Fruit fly (Drosophila melanogaster) whole organism, embryonic: ENCODE results near the gene IRSp53.

Source experiments
- Aef1 ChIP-seq: fragments of 200-800 bp; sonication (Bioruptor generic); IDR thresholded peaks from 3 replicates; pipeline ENCODE4 v1.3.6; 2022; ENCODE audit warnings: missing biosample characterization, missing genetic modification characterization
- Asciz ChIP-seq: fragments of 200-800 bp; sonication (Bioruptor generic); optimal IDR thresholded peaks from 2 replicates; lab custom pipeline; 2017; ENCODE audit warnings: missing biosample characterization, mild to moderate bottlenecking, missing genetic modification characterization, missing genetic modification reagents
- C15 ChIP-seq: fragments of 200-800 bp; sonication (Bioruptor generic); IDR thresholded peaks from 3 replicates; pipeline ENCODE4 v1.3.6; 2022; ENCODE audit warnings: missing biosample characterization, missing genetic modification characterization
- CG10543 ChIP-seq: fragments of 200-800 bp; sonication (Bioruptor generic); optimal IDR thresholded peaks from 3 replicates; lab custom pipeline; 2017; ENCODE audit warnings: missing biosample characterization, mild to moderate bottlenecking, missing genetic modification characterization, moderate library complexity
- CG11093 ChIP-seq: fragments of 200-800 bp; sonication (Bioruptor generic); IDR thresholded peaks from 3 replicates; pipeline ENCODE4 v1.3.6; 2022; ENCODE audit warnings: missing biosample characterization, missing genetic modification characterization
- CG12659 ChIP-seq: fragments of 200-800 bp; sonication (Bioruptor generic); optimal IDR thresholded peaks from 3 replicates; lab custom pipeline; 2017; ENCODE audit warnings: mild to moderate bottlenecking, missing biosample characterization, missing genetic modification reagents, missing genetic modification characterization
- CG13624 ChIP-seq: fragments of 200-800 bp; sonication (Bioruptor generic); optimal IDR thresholded peaks from 2 replicates; lab custom pipeline; 2016; ENCODE audit warnings: missing biosample characterization, missing genetic modification characterization
- CG13894 ChIP-seq: fragments of 200-800 bp; sonication (Bioruptor generic); optimal IDR thresholded peaks from 3 replicates; lab custom pipeline; 2018; ENCODE audit warnings: missing biosample characterization, mild to moderate bottlenecking, missing genetic modification characterization, moderate library complexity
- CG14050 ChIP-seq: fragments of 200-800 bp; sonication (Bioruptor generic); IDR thresholded peaks from 3 replicates; pipeline ENCODE4 v1.3.6; 2022; ENCODE audit warnings: missing biosample characterization, missing genetic modification characterization
- CG14667 ChIP-seq: fragments of 200-800 bp; sonication (Bioruptor generic); IDR thresholded peaks from 2 replicates; pipeline ENCODE4 v1.3.6; 2022; ENCODE audit warnings: missing biosample characterization, missing genetic modification characterization
- CG14965 ChIP-seq: fragments of 200-800 bp; sonication (Bioruptor generic); optimal IDR thresholded peaks from 2 replicates; lab custom pipeline; 2016; ENCODE audit warnings: missing biosample characterization, missing genetic modification characterization, borderline replicate concordance
- CG15514 ChIP-seq: fragments of 200-800 bp; sonication (Bioruptor generic); optimal IDR thresholded peaks from 3 replicates; lab custom pipeline; 2017; ENCODE audit warnings: missing biosample characterization, missing genetic modification characterization, mild to moderate bottlenecking, moderate library complexity, missing genetic modification reagents
- CG17361 ChIP-seq: fragments of 200-800 bp; sonication (Bioruptor generic); IDR thresholded peaks from 3 replicates; pipeline ENCODE4 v1.3.6; 2022; ENCODE audit warnings: missing biosample characterization, missing genetic modification characterization
- CG17829 ChIP-seq: fragments of 200-800 bp; optimal IDR thresholded peaks from 2 replicates; lab custom pipeline; 2019; ENCODE audit warnings: missing biosample characterization, mild to moderate bottlenecking, missing genetic modification characterization, moderate library complexity
- CG18262 ChIP-seq: fragments of 200-800 bp; optimal IDR thresholded peaks from 3 replicates; lab custom pipeline; 2019; ENCODE audit warnings: missing biosample characterization, mild to moderate bottlenecking, missing genetic modification characterization, moderate library complexity
- CG2678 ChIP-seq: fragments of 200-800 bp; sonication (Bioruptor generic); optimal IDR thresholded peaks from 3 replicates; lab custom pipeline; 2019; ENCODE audit warnings: missing biosample characterization, mild to moderate bottlenecking, missing genetic modification characterization, moderate library complexity
- CG33213 ChIP-seq: fragments of 200-800 bp; sonication (Bioruptor generic); optimal IDR thresholded peaks from 3 replicates; lab custom pipeline; 2016; ENCODE audit warnings: missing biosample characterization, missing genetic modification characterization
- CG4282 ChIP-seq: fragments of 200-800 bp; sonication (Bioruptor generic); optimal IDR thresholded peaks from 2 replicates; lab custom pipeline; 2016; ENCODE audit warnings: missing biosample characterization, missing genetic modification characterization
- CG7271 ChIP-seq: fragments of 200-800 bp; sonication (Bioruptor generic); optimal IDR thresholded peaks from 2 replicates; lab custom pipeline; 2018; ENCODE audit warnings: missing biosample characterization, mild to moderate bottlenecking, missing genetic modification characterization, moderate library complexity
- CG8924 ChIP-seq: fragments of 200-800 bp; optimal IDR thresholded peaks from 3 replicates; lab custom pipeline; 2019; ENCODE audit warnings: missing biosample characterization, mild to moderate bottlenecking, missing genetic modification characterization, moderate library complexity
- CG9797 ChIP-seq: fragments of 200-800 bp; sonication (Bioruptor generic); optimal IDR thresholded peaks from 3 replicates; lab custom pipeline; 2018; ENCODE audit warnings: missing biosample characterization, mild to moderate bottlenecking, missing genetic modification characterization
- Dip3 ChIP-seq: fragments of 200-800 bp; sonication (Bioruptor generic); optimal IDR thresholded peaks from 3 replicates; lab custom pipeline; 2016; ENCODE audit warnings: missing biosample characterization, missing genetic modification characterization
- Dp ChIP-seq: fragments of 200-800 bp; sonication (Bioruptor generic); optimal IDR thresholded peaks from 2 replicates; lab custom pipeline; 2018; ENCODE audit warnings: missing biosample characterization, mild to moderate bottlenecking, missing genetic modification characterization, moderate library complexity
- Hand ChIP-seq: fragments of 200-800 bp; sonication (Bioruptor generic); optimal IDR thresholded peaks from 2 replicates; lab custom pipeline; 2017; ENCODE audit warnings: mild to moderate bottlenecking, missing biosample characterization, missing genetic modification reagents, missing genetic modification characterization
- Hr51 ChIP-seq, 2 experiments: fragments of 200-800 bp; sonication (Bioruptor generic); optimal IDR thresholded peaks; 2 replicates in 1 of 2; 3 replicates in 1 of 2; lab custom pipeline; 2016 to 2018; ENCODE audit warnings: missing biosample characterization in 2 of 2, missing genetic modification characterization in 2 of 2, mild to moderate bottlenecking in 1 of 2, moderate library complexity in 1 of 2
- Nf-YA ChIP-seq: fragments of 200-800 bp; sonication (Bioruptor generic); IDR thresholded peaks from 2 replicates; pipeline ENCODE4 v1.3.6; 2022; ENCODE audit warnings: missing biosample characterization, missing genetic modification characterization
- Trl ChIP-seq, 3 experiments: fragments of >200 bp in 2 of 3; fragments of 200-800 bp in 1 of 3; sonication (Bioruptor generic) in 1 of 3; optimal IDR thresholded peaks; 2 replicates in 1 of 3; 3 replicates in 2 of 3; lab custom pipeline; 2016 to 2017; ENCODE audit warnings: missing biosample characterization in 1 of 3, missing genetic modification characterization in 1 of 3
- Xbp1 ChIP-seq: fragments of 200-800 bp; sonication (Bioruptor generic); optimal IDR thresholded peaks from 3 replicates; lab custom pipeline; 2016; ENCODE audit warnings: missing biosample characterization, mild to moderate bottlenecking, missing genetic modification characterization
- bab2 ChIP-seq: fragments of 200-800 bp; sonication (Bioruptor generic); optimal IDR thresholded peaks from 2 replicates; lab custom pipeline; 2016; ENCODE audit warnings: missing biosample characterization, missing genetic modification characterization
- cad ChIP-seq: fragments of >200 bp; optimal IDR thresholded peaks from 2 replicates; lab custom pipeline; 2017; ENCODE audit warnings: missing biosample characterization, missing genetic modification characterization
- cwo ChIP-seq: fragments of 200-800 bp; sonication (Bioruptor generic); optimal IDR thresholded peaks from 3 replicates; lab custom pipeline; 2017; ENCODE audit warnings: missing biosample characterization, missing genetic modification characterization, mild to moderate bottlenecking, moderate library complexity, missing genetic modification reagents
- dysf ChIP-seq: fragments of 200-800 bp; sonication (Bioruptor generic); IDR thresholded peaks from 3 replicates; pipeline ENCODE4 v1.3.6; 2022; ENCODE audit warnings: missing biosample characterization, missing genetic modification characterization
- ems ChIP-seq: fragments of 200-800 bp; sonication (Bioruptor generic); optimal IDR thresholded peaks from 3 replicates; lab custom pipeline; 2016; ENCODE audit warnings: missing biosample characterization, missing genetic modification characterization
- fd102C ChIP-seq: fragments of 200-800 bp; sonication (Bioruptor generic); optimal IDR thresholded peaks from 2 replicates; lab custom pipeline; 2018; ENCODE audit warnings: missing biosample characterization, mild to moderate bottlenecking, missing genetic modification characterization, moderate library complexity
- gcm2 ChIP-seq: fragments of 200-800 bp; sonication (Bioruptor generic); optimal IDR thresholded peaks from 2 replicates; lab custom pipeline; 2016; ENCODE audit warnings: missing biosample characterization, missing genetic modification characterization
- grau ChIP-seq: fragments of 200-800 bp; optimal IDR thresholded peaks from 3 replicates; lab custom pipeline; 2019; ENCODE audit warnings: missing biosample characterization, mild to moderate bottlenecking, missing genetic modification characterization, moderate library complexity
- hb ChIP-seq: fragments of 200-800 bp; sonication (Bioruptor generic); IDR thresholded peaks from 3 replicates; pipeline ENCODE4 v1.3.6; 2022; ENCODE audit warnings: missing biosample characterization, missing genetic modification characterization; ENCODE audit not compliant: partially characterized antibody
- ind ChIP-seq: fragments of 200-800 bp; sonication (Bioruptor generic); optimal IDR thresholded peaks from 3 replicates; lab custom pipeline; 2016; ENCODE audit warnings: missing biosample characterization, missing genetic modification characterization
- inv ChIP-seq: fragments of 200-800 bp; sonication (Bioruptor generic); IDR thresholded peaks from 2 replicates; pipeline ENCODE4 v1.3.6; 2022; ENCODE audit warnings: missing biosample characterization, missing genetic modification characterization; ENCODE audit not compliant: partially characterized antibody
- lab ChIP-seq: fragments of 200-800 bp; sonication (Bioruptor generic); optimal IDR thresholded peaks from 3 replicates; lab custom pipeline; 2017; ENCODE audit warnings: missing biosample characterization, missing genetic modification characterization, mild to moderate bottlenecking, moderate library complexity, missing genetic modification reagents
- lmd ChIP-seq: fragments of 200-800 bp; sonication (Bioruptor generic); IDR thresholded peaks from 2 replicates; pipeline ENCODE4 v1.3.6; 2022; ENCODE audit warnings: missing biosample characterization, missing genetic modification characterization
- lola ChIP-seq, 3 experiments: fragments of >200 bp in 2 of 3; fragments of 200-800 bp in 1 of 3; sonication (Bioruptor generic) in 1 of 3; optimal IDR thresholded peaks; 2 replicates each; lab custom pipeline; 2017 to 2019; ENCODE audit warnings: missing biosample characterization in 3 of 3, missing genetic modification characterization in 3 of 3, mild to moderate bottlenecking in 1 of 3, moderate library complexity in 1 of 3
- mirr ChIP-seq: fragments of 200-800 bp; sonication (Bioruptor generic); optimal IDR thresholded peaks from 3 replicates; lab custom pipeline; 2018; ENCODE audit warnings: missing biosample characterization, mild to moderate bottlenecking, missing genetic modification characterization
- org-1 ChIP-seq: fragments of 200-800 bp; sonication (Bioruptor generic); optimal IDR thresholded peaks from 2 replicates; lab custom pipeline; 2017; ENCODE audit warnings: missing biosample characterization, missing genetic modification characterization
- p53 ChIP-seq: fragments of 200-800 bp; sonication (Bioruptor generic); optimal IDR thresholded peaks from 2 replicates; lab custom pipeline; 2016; ENCODE audit warnings: missing biosample characterization, missing genetic modification characterization
- salm ChIP-seq: fragments of 200-800 bp; sonication (Bioruptor generic); optimal IDR thresholded peaks from 2 replicates; lab custom pipeline; 2018; ENCODE audit warnings: missing biosample characterization, mild to moderate bottlenecking, missing genetic modification characterization
- sc ChIP-seq, 3 experiments: fragments of >200 bp in 2 of 3; fragments of 200-800 bp in 1 of 3; sonication (Bioruptor generic) in 1 of 3; optimal IDR thresholded peaks; 2 replicates in 2 of 3; 3 replicates in 1 of 3; lab custom pipeline; 2017; ENCODE audit warnings: mild to moderate bottlenecking in 1 of 3, missing biosample characterization in 1 of 3, missing genetic modification characterization in 1 of 3, missing genetic modification reagents in 1 of 3
- tap ChIP-seq: fragments of 200-800 bp; optimal IDR thresholded peaks from 3 replicates; lab custom pipeline; 2019; ENCODE audit warnings: missing biosample characterization, mild to moderate bottlenecking, missing genetic modification characterization, moderate library complexity
- wek ChIP-seq: fragments of 200-800 bp; sonication (Bioruptor generic); optimal IDR thresholded peaks from 3 replicates; lab custom pipeline; 2018; ENCODE audit warnings: missing biosample characterization, mild to moderate bottlenecking, missing genetic modification characterization, moderate library complexity

The IRSp53 gene

DNA sequence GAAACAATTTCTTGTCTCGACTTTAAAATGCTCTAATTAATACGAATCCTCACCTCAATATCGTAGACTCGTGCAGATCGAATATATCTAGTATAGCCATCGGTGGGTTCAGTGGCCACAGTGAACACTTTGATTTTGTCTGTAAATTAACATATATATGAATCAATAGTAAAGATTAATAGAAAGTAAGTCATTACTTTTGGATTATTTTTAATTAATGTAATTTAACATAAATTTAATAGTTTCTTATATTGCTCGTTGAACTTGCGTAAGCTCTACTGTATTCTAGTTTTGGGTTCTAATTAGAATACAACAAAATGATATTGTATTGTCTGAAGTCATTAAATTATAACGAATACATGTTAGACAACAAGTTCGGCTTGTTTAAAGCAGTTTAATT lies 69.0 kb downstream of the IRSp53 start (continued):
- TF ChIP-seq cwo, result no peak
- TF ChIP-seq cad, result no peak
- TF ChIP-seq lmd, result peak; percentile 37; the same call in 1 of the 2 replicates
- peak; percentile 24 for TF ChIP-seq CG18262 (tag; lab: Kevin White, UChicago)
- TF ChIP-seq CG8924 (tag; lab: Kevin White, UChicago), result peak; percentile 4
- TF ChIP-seq gcm2, result no peak
- TF ChIP-seq ems (GFP tag; lab: Kevin White, UChicago), result no peak
- no peak for TF ChIP-seq CG15514 (GFP tag; lab: Kevin White, UChicago)
- no peak for TF ChIP-seq fd102C
- TF ChIP-seq wek, result no peak
- TF ChIP-seq CG2678 (tag; lab: Kevin White, UChicago), result peak; percentile 48
- no peak for TF ChIP-seq bab2 (GFP tag; lab: Kevin White, UChicago)
- no peak for TF ChIP-seq Xbp1
- TF ChIP-seq C15 (GFP tag; lab: Robert Waterston, UW), result no peak
- TF ChIP-seq p53 (GFP tag; lab: Kevin White, UChicago), result no peak
- no peak for TF ChIP-seq hb (GFP tag; lab: Robert Waterston, UW)
- no peak for TF ChIP-seq Dp
- no peak for TF ChIP-seq salm
- TF ChIP-seq CG4282 (GFP tag; lab: Kevin White, UChicago), result no peak
- TF ChIP-seq CG10543 (GFP tag; lab: Kevin White, UChicago), result no peak
- no peak for TF ChIP-seq CG14965 (GFP tag; lab: Kevin White, UChicago)
- no peak for TF ChIP-seq org-1
- no peak for TF ChIP-seq Trl (optimal IDR thresholded peaks at IDR 0.05; lab: Kevin White, UChicago)
- no peak for TF ChIP-seq Trl (GFP tag; optimal IDR thresholded peaks at IDR 0.05; lab: Kevin White, UChicago)
- no peak for TF ChIP-seq mirr (GFP tag; lab: Kevin White, UChicago)
- no peak for TF ChIP-seq tap (tag; lab: Kevin White, UChicago)
- no peak for TF ChIP-seq Nf-YA
- TF ChIP-seq Dip3 (GFP tag; lab: Kevin White, UChicago), result no peak
- no peak for TF ChIP-seq CG14050 (GFP tag; lab: Robert Waterston, UW)
- TF ChIP-seq Asciz (GFP tag; lab: Kevin White, UChicago), result no peak
- TF ChIP-seq inv (GFP tag; lab: Robert Waterston, UW), result no peak
- TF ChIP-seq CG17829 (tag; lab: Kevin White, UChicago), result peak; percentile 3
- no peak for TF ChIP-seq CG14667 (GFP tag; lab: Robert Waterston, UW)
- TF ChIP-seq CG12659 (GFP tag; lab: Kevin White, UChicago), result no peak
- no peak for TF ChIP-seq Aef1 (GFP tag; lab: Robert Waterston, UW)
- TF ChIP-seq CG17361 (GFP tag; lab: Robert Waterston, UW), result no peak
- no peak for TF ChIP-seq CG11093 (GFP tag; lab: Robert Waterston, UW)

DNA sequence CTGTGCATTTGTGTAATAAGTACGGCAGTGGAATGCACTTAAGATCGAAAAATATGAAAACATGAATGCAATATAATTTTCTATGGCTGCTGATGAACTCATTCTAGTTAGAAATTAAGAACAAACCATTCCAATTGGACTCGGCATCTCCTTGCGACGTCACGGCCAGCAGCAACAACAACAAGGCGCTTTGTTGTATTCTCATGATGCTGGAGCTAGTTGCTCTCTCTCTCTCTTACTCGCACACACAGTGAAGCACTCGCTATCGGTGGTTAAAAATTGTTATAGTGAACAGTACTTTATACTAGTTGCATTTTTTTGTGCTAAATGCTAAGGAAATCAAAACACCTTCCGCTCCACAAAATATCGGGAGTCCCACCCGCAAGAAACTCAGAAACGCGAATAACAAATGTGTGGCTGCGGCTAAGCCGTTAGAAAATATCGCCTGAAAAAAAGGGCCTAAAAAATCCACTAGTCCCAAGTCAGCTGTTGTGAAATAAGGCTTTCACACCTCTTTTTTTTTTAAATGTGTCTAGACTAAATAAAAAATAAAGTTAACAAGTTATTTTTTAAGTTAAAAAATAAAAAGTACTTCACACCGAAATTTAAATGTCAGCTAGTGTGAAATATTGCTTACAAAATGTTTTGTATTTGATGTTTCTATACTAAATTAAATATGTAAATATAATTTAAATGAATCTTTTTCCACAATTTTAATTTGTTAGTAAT lies 69.9 kb downstream of the IRSp53 start, which contains the start of gene Plod:
Gene Plod, minus strand, starts transcription at position 409 of the 729 bp plus-strand sequence.
- TF ChIP-seq Hr51 (GFP tag; optimal IDR thresholded peaks at IDR 0.05; lab: Kevin White, UChicago) (peak; percentile 29 to 67), CG9797 (GFP tag; lab: Kevin White, UChicago) (peak; percentile 78), lab (GFP tag; lab: Kevin White, UChicago) (peak; percentile 61), CG7271 (tag; lab: Kevin White, UChicago) (peak; percentile 57), grau (tag; lab: Kevin White, UChicago) (peak; percentile 38), ind (GFP tag; lab: Kevin White, UChicago) (peak; percentile 37), CG11093 (GFP tag; lab: Robert Waterston, UW) (no peak), sc (optimal IDR thresholded peaks at IDR 0.05; lab: Kevin White, UChicago) (no peak), sc (GFP tag; optimal IDR thresholded peaks at IDR 0.05; lab: Kevin White, UChicago) (no peak), CG13624 (GFP tag; lab: Kevin White, UChicago) (peak; percentile 67), CG13894 (tag; lab: Kevin White, UChicago) (peak; percentile 56), CG12659 (GFP tag; lab: Kevin White, UChicago) (peak; percentile 75), CG33213 (GFP tag; lab: Kevin White, UChicago) (peak; percentile 61), Hand (GFP tag; lab: Kevin White, UChicago) (peak; percentile 25), lola (GFP tag; optimal IDR thresholded peaks at IDR 0.05; lab: Kevin White, UChicago) (peak in 2 of 3 experiments; percentile 40 to 96), dysf (GFP tag; lab: Robert Waterston, UW) (peak; percentile 48; the same call in 1 of the 3 replicates), CG17829 (tag; lab: Kevin White, UChicago) (peak; percentile 67)
